Fruit fly (Drosophila melanogaster) whole organism, embryonic: ENCODE data around the gene CG10353.

ENCODE experiments used
- Atf6 ChIP-seq: fragments of 200-800 bp; sonication (Bioruptor generic); IDR thresholded peaks from 2 replicates; pipeline ENCODE4 v1.3.6; 2022; ENCODE audit warnings: missing biosample characterization, missing genetic modification characterization
- Blimp-1 ChIP-seq: fragments of 200-800 bp; sonication (Bioruptor generic); optimal IDR thresholded peaks from 3 replicates; lab custom pipeline; 2018; ENCODE audit warnings: missing biosample characterization, missing genetic modification characterization, mild to moderate bottlenecking, moderate library complexity, missing genetic modification reagents
- CG10654 ChIP-seq: fragments of 200-800 bp; sonication (Bioruptor generic); optimal IDR thresholded peaks from 2 replicates; lab custom pipeline; 2016; ENCODE audit warnings: missing biosample characterization, missing genetic modification characterization
- CG11504 ChIP-seq: fragments of 200-800 bp; sonication (Bioruptor generic); optimal IDR thresholded peaks from 3 replicates; lab custom pipeline; 2019; ENCODE audit warnings: missing biosample characterization, mild to moderate bottlenecking, missing genetic modification characterization, moderate library complexity
- CG12155 ChIP-seq: fragments of 200-800 bp; sonication (Bioruptor generic); optimal IDR thresholded peaks from 3 replicates; lab custom pipeline; 2016; ENCODE audit warnings: missing biosample characterization, missing genetic modification characterization
- CG12659 ChIP-seq: fragments of 200-800 bp; sonication (Bioruptor generic); optimal IDR thresholded peaks from 3 replicates; lab custom pipeline; 2017; ENCODE audit warnings: mild to moderate bottlenecking, missing biosample characterization, missing genetic modification reagents, missing genetic modification characterization
- CG17802 ChIP-seq: fragments of 200-800 bp; sonication (Bioruptor generic); optimal IDR thresholded peaks from 2 replicates; lab custom pipeline; 2018; ENCODE audit warnings: missing biosample characterization, mild to moderate bottlenecking, missing genetic modification characterization, moderate library complexity
- CG2678 ChIP-seq: fragments of 200-800 bp; sonication (Bioruptor generic); optimal IDR thresholded peaks from 3 replicates; lab custom pipeline; 2019; ENCODE audit warnings: missing biosample characterization, mild to moderate bottlenecking, missing genetic modification characterization, moderate library complexity
- CG30020 ChIP-seq: fragments of 200-800 bp; optimal IDR thresholded peaks from 2 replicates; lab custom pipeline; 2019; ENCODE audit warnings: missing biosample characterization, mild to moderate bottlenecking, missing genetic modification characterization, moderate library complexity
- CG30403 ChIP-seq: fragments of 200-800 bp; sonication (Bioruptor generic); optimal IDR thresholded peaks from 3 replicates; lab custom pipeline; 2016; ENCODE audit warnings: missing biosample characterization, missing genetic modification characterization
- CG34376 ChIP-seq: fragments of 200-800 bp; sonication (Bioruptor generic); optimal IDR thresholded peaks from 2 replicates; lab custom pipeline; 2018; ENCODE audit warnings: missing biosample characterization, mild to moderate bottlenecking, missing genetic modification characterization
- CG7786 ChIP-seq: fragments of 200-800 bp; sonication (Bioruptor generic); optimal IDR thresholded peaks from 2 replicates; lab custom pipeline; 2016; ENCODE audit warnings: missing biosample characterization, missing genetic modification characterization
- CkIIα-i1 ChIP-seq: fragments of 200-800 bp; sonication (Bioruptor generic); IDR thresholded peaks from 2 replicates; pipeline ENCODE4 v1.3.6; 2022; ENCODE audit warnings: missing biosample characterization, missing genetic modification characterization
- D19B ChIP-seq: fragments of 200-800 bp; sonication (Bioruptor generic); optimal IDR thresholded peaks from 2 replicates; lab custom pipeline; 2017; ENCODE audit warnings: missing biosample characterization, mild to moderate bottlenecking, missing genetic modification characterization
- Dip2 ChIP-seq: fragments of 200-800 bp; sonication (Bioruptor generic); IDR thresholded peaks from 2 replicates; pipeline ENCODE4 v1.3.6; 2022; ENCODE audit warnings: missing biosample characterization, missing genetic modification characterization
- Dp ChIP-seq: fragments of 200-800 bp; sonication (Bioruptor generic); optimal IDR thresholded peaks from 2 replicates; lab custom pipeline; 2018; ENCODE audit warnings: missing biosample characterization, mild to moderate bottlenecking, missing genetic modification characterization, moderate library complexity
- Dref ChIP-seq: fragments of 200-800 bp; sonication (Bioruptor generic); IDR thresholded peaks from 2 replicates; pipeline ENCODE4 v1.3.6; 2022; ENCODE audit warnings: missing biosample characterization, missing genetic modification characterization
- E2f2 ChIP-seq: fragments of 200-800 bp; sonication (Bioruptor generic); IDR thresholded peaks from 2 replicates; pipeline ENCODE4 v1.3.6; 2022; ENCODE audit warnings: missing biosample characterization, missing genetic modification characterization
- Eip74EF ChIP-seq, 2 experiments: fragments of 200-800 bp in 1 of 2; fragments of >200 bp in 1 of 2; sonication (Bioruptor generic) in 1 of 2; optimal IDR thresholded peaks; 2 replicates each; lab custom pipeline; 2017 to 2019; ENCODE audit warnings: missing biosample characterization in 2 of 2, missing genetic modification characterization in 2 of 2, mild to moderate bottlenecking in 1 of 2, moderate library complexity in 1 of 2
- Ets65A ChIP-seq: fragments of 200-800 bp; sonication (Bioruptor generic); peaks from one replicate; lab custom pipeline; 2016; ENCODE audit warnings: missing biosample characterization, missing genetic modification characterization
- GATAe ChIP-seq: fragments of 200-800 bp; sonication (Bioruptor generic); conservative IDR thresholded peaks from 2 replicates; pipeline ENCODE4 v1.3.6; 2022; ENCODE audit warnings: missing biosample characterization, missing genetic modification characterization
- Hsf ChIP-seq: fragments of 200-800 bp; sonication (Bioruptor generic); optimal IDR thresholded peaks from 3 replicates; lab custom pipeline; 2016; ENCODE audit warnings: missing biosample characterization, missing genetic modification characterization
- MBD-R2 ChIP-seq: fragments of 200-800 bp; sonication (Bioruptor generic); IDR thresholded peaks from 2 replicates; pipeline ENCODE4 v1.3.6; 2022; ENCODE audit warnings: missing biosample characterization, missing genetic modification characterization
- MESR4 ChIP-seq: fragments of 200-800 bp; sonication (Bioruptor generic); optimal IDR thresholded peaks from 2 replicates; lab custom pipeline; 2018; ENCODE audit warnings: missing biosample characterization, mild to moderate bottlenecking, missing genetic modification characterization, moderate library complexity
- Med ChIP-seq: fragments of 200-800 bp; sonication (Bioruptor generic); peaks from one replicate; lab custom pipeline; 2016; ENCODE audit warnings: missing biosample characterization, missing genetic modification characterization, mild to moderate bottlenecking, inconsistent platforms, moderate library complexity
- Rfx ChIP-seq: fragments of 200-800 bp; sonication (Bioruptor generic); IDR thresholded peaks from 2 replicates; pipeline ENCODE4 v1.3.6; 2022; ENCODE audit warnings: missing biosample characterization, missing genetic modification characterization
- Taf1 ChIP-seq: fragments of 200-800 bp; sonication (Bioruptor generic); IDR thresholded peaks from 2 replicates; pipeline ENCODE4 v1.3.6; 2022; ENCODE audit warnings: missing biosample characterization, missing genetic modification characterization
- ap ChIP-seq: fragments of 200-800 bp; sonication (Bioruptor generic); IDR thresholded peaks from 2 replicates; pipeline ENCODE4 v1.3.6; 2022; ENCODE audit warnings: missing biosample characterization, missing genetic modification characterization
- exex ChIP-seq: fragments of 200-800 bp; sonication (Bioruptor generic); optimal IDR thresholded peaks from 4 replicates; lab custom pipeline; 2018; ENCODE audit warnings: missing biosample characterization, mild to moderate bottlenecking, missing genetic modification characterization, moderate library complexity
- grn ChIP-seq: fragments of 200-800 bp; sonication (Bioruptor generic); optimal IDR thresholded peaks from 3 replicates; lab custom pipeline; 2017; ENCODE audit warnings: missing biosample characterization, missing genetic modification characterization
- lmd ChIP-seq: fragments of 200-800 bp; sonication (Bioruptor generic); IDR thresholded peaks from 2 replicates; pipeline ENCODE4 v1.3.6; 2022; ENCODE audit warnings: missing biosample characterization, missing genetic modification characterization
- mirr ChIP-seq: fragments of 200-800 bp; sonication (Bioruptor generic); optimal IDR thresholded peaks from 3 replicates; lab custom pipeline; 2018; ENCODE audit warnings: missing biosample characterization, mild to moderate bottlenecking, missing genetic modification characterization
- odd ChIP-seq: fragments of 200-800 bp; sonication (Bioruptor generic); optimal IDR thresholded peaks from 2 replicates; lab custom pipeline; 2017; ENCODE audit warnings: missing biosample characterization, mild to moderate bottlenecking, missing genetic modification characterization
- onecut ChIP-seq: fragments of 200-800 bp; sonication (Bioruptor generic); IDR thresholded peaks from 2 replicates; pipeline ENCODE4 v1.3.6; 2022; ENCODE audit warnings: missing biosample characterization, missing genetic modification characterization
- pan ChIP-seq, 4 experiments: fragments of >200 bp in 3 of 4; fragments of 200-800 bp in 1 of 4; sonication (Bioruptor generic) in 1 of 4; optimal IDR thresholded peaks in 3 of 4; IDR thresholded peaks in 1 of 4; 2 replicates each; pipeline versions ENCODE4 v1.3.6 to Lab custom; 2017 to 2022; ENCODE audit warnings: missing biosample characterization in 2 of 4, missing genetic modification characterization in 2 of 4, mixed read lengths in 1 of 4
- psq ChIP-seq: fragments of 200-800 bp; sonication (Bioruptor generic); optimal IDR thresholded peaks from 2 replicates; lab custom pipeline; 2017; ENCODE audit warnings: missing biosample characterization, missing genetic modification characterization
- pzg ChIP-seq: fragments of 200-800 bp; sonication (Bioruptor generic); optimal IDR thresholded peaks from 3 replicates; lab custom pipeline; 2018; ENCODE audit warnings: missing biosample characterization, mild to moderate bottlenecking, missing genetic modification characterization, moderate library complexity
- ranshi ChIP-seq: fragments of 200-800 bp; sonication (Bioruptor generic); IDR thresholded peaks from 2 replicates; pipeline ENCODE4 v1.3.6; 2022; ENCODE audit warnings: missing biosample characterization, missing genetic modification characterization
- repo ChIP-seq: fragments of 200-800 bp; sonication (Bioruptor generic); optimal IDR thresholded peaks from 2 replicates; lab custom pipeline; 2016; ENCODE audit warnings: missing biosample characterization, missing genetic modification characterization
- row ChIP-seq: fragments of 200-800 bp; sonication (Bioruptor generic); IDR thresholded peaks from 3 replicates; pipeline ENCODE4 v1.3.6; 2022; ENCODE audit warnings: missing biosample characterization, missing genetic modification characterization
- slbo ChIP-seq: fragments of 200-800 bp; sonication (Bioruptor generic); IDR thresholded peaks from 2 replicates; pipeline ENCODE4 v1.3.6; 2022; ENCODE audit warnings: missing biosample characterization, missing genetic modification characterization
- sug ChIP-seq: fragments of 200-800 bp; optimal IDR thresholded peaks from 2 replicates; lab custom pipeline; 2019; ENCODE audit warnings: missing biosample characterization, mild to moderate bottlenecking, missing genetic modification characterization, moderate library complexity
- trem ChIP-seq: fragments of 200-800 bp; optimal IDR thresholded peaks from 3 replicates; lab custom pipeline; 2019; ENCODE audit warnings: missing biosample characterization, mild to moderate bottlenecking, missing genetic modification characterization, moderate library complexity
- vnd ChIP-seq: fragments of 200-800 bp; sonication (Bioruptor generic); IDR thresholded peaks from 3 replicates; pipeline ENCODE4 v1.3.6; 2022; ENCODE audit warnings: missing biosample characterization, missing genetic modification characterization; ENCODE audit not compliant: partially characterized antibody
- yki ChIP-seq: fragments of >200 bp; optimal IDR thresholded peaks from 3 replicates; lab custom pipeline; 2018

Gene CG10353

dm6 chrX:11877165-11877564 is 9.8 kb downstream of the CG10353 start, which contains the start of gene CG10352 (continued):
- TF ChIP-seq vnd (no peak), lmd (no peak)

dm6 chrX:11875146-11875830 is 11.7 kb downstream of the CG10353 start:
- TF ChIP-seq repo (GFP tag; lab: Kevin White, UChicago) (no peak), grn (GFP tag; lab: Kevin White, UChicago) (peak; percentile 96), D19B (GFP tag; lab: Kevin White, UChicago) (peak; percentile 95), row (GFP tag; lab: Robert Waterston, UW) (peak; percentile 73), Ets65A (GFP tag; lab: Kevin White, UChicago) (peak; percentile 69), CG11504 (no peak), mirr (peak; percentile 30), pan (optimal IDR thresholded peaks at IDR 0.05; lab: Kevin White, UChicago) (no peak), pan (GFP tag; optimal IDR thresholded peaks at IDR 0.05 in 1 of 2, IDR thresholded peaks at IDR 0.05 in 1 of 2) (peak in 1 of 2 experiments; percentile 8), sug (peak; percentile 38), Atf6 (GFP tag; lab: Robert Waterston, UW) (0 out of 2 replicates have a peak, but pooled peaks have one; percentile 6), exex (tag; lab: Kevin White, UChicago) (peak; percentile 64)

dm6 chrX:11873116-11873515 is 13.8 kb downstream of the CG10353 start, which contains the start of gene CG15739:
Gene CG15739 (plus strand): TSS chrX:11873319.
- TF ChIP-seq CG34376 (GFP tag; lab: Kevin White, UChicago), result peak; percentile 89
- TF ChIP-seq Dip2, result no peak
- 0 out of 2 replicates have a peak, but pooled peaks have one; percentile 7 for TF ChIP-seq Dref (GFP tag; lab: Robert Waterston, UW)
- TF ChIP-seq Eip74EF (GFP tag; optimal IDR thresholded peaks at IDR 0.05; lab: Kevin White, UChicago), result peak in 1 of 2 experiments; percentile 62
- TF ChIP-seq sug, result peak; percentile 75
- peak; percentile 49 for TF ChIP-seq Blimp-1
- TF ChIP-seq Med (GFP tag; lab: Kevin White, UChicago), result peak; percentile 74
- TF ChIP-seq CG12155, result no peak
- peak; percentile 73 for TF ChIP-seq grn (GFP tag; lab: Kevin White, UChicago)

- TF ChIP-seq CG7786 (GFP tag; lab: Kevin White, UChicago) (no peak), pzg (GFP tag; lab: Kevin White, UChicago) (peak; percentile 47), trem (tag; lab: Kevin White, UChicago) (peak; percentile 2), ap (no peak), psq (GFP tag; lab: Kevin White, UChicago) (no peak), CkIIα-i1 (GFP tag; lab: Robert Waterston, UW) (no peak), MESR4 (GFP tag; lab: Kevin White, UChicago) (peak; percentile 71), yki (lab: Kevin White, UChicago) (no peak), onecut (GFP tag; lab: Robert Waterston, UW) (peak; percentile 70), CG2678 (tag; lab: Kevin White, UChicago) (no peak), CG30403 (GFP tag; lab: Kevin White, UChicago) (peak; percentile 33), odd (GFP tag; lab: Kevin White, UChicago) (no peak), GATAe (GFP tag; lab: Robert Waterston, UW) (no peak), CG17802 (tag; lab: Kevin White, UChicago) (peak; percentile 84), CG30020 (peak; percentile 78), Hsf (GFP tag; lab: Kevin White, UChicago) (peak; percentile 2), E2f2 (GFP tag; lab: Robert Waterston, UW) (0 out of 2 replicates have a peak, but pooled peaks have one; percentile 18), slbo (GFP tag; lab: Robert Waterston, UW) (peak; percentile 46), MBD-R2 (peak; percentile 72), Taf1 (GFP tag; lab: Robert Waterston, UW) (no peak), pan (optimal IDR thresholded peaks at IDR 0.05; lab: Kevin White, UChicago) (no peak), pan (GFP tag; optimal IDR thresholded peaks at IDR 0.05 in 1 of 2, IDR thresholded peaks at IDR 0.05 in 1 of 2) (peak in 1 of 2 experiments; percentile 7), CG10654 (no peak), CG12659 (peak; percentile 30), ranshi (GFP tag; lab: Robert Waterston, UW) (no peak), Dp (GFP tag; lab: Kevin White, UChicago) (peak; percentile 20), Rfx (GFP tag; lab: Robert Waterston, UW) (0 out of 2 replicates have a peak, but pooled peaks have one; percentile 11)
Measured at dm6 chrX:11872517-11872916, 14.4 kb downstream of the CG10353 start, which contains the start of gene BORCS5. Gene BORCS5 (minus strand): TSS chrX:11872779.
